In genomic region chr3R:23713901-23714300, dm6 we compare ENCODE assay signal across 1 fruit fly cellular context.
TF ChIP-seq lines count a peak whose summit lies in the region.

No protein-coding gene starts in this region.

TF ChIP-seq in whole organism, embryonic, 481 proteins besides CTCF, POLR2A, EP300 and RAD21 (continued from another document and continues in another):
- TF ChIP-seq Atf6 (GFP tag; IDR thresholded peaks at IDR 0.05; lab: Robert Waterston, UW) = peak; percentile 53; the same call in 1 of the 2 replicates
- peak; percentile 45 for TF ChIP-seq CG7556 (GFP tag; optimal IDR thresholded peaks at IDR 0.05; lab: Kevin White, UChicago)
- no peak for TF ChIP-seq pros (GFP tag; optimal IDR thresholded peaks at IDR 0.05; lab: Kevin White, UChicago)
- TF ChIP-seq CG10366 (GFP tag; IDR thresholded peaks at IDR 0.05; lab: Robert Waterston, UW) = peak; percentile 58
- peak; percentile 45 for TF ChIP-seq fd102C (GFP tag; optimal IDR thresholded peaks at IDR 0.05; lab: Kevin White, UChicago)
- peak; percentile 18 for TF ChIP-seq CG12744 (GFP tag; optimal IDR thresholded peaks at IDR 0.05; lab: Kevin White, UChicago)
- peak; percentile 59; the same call in 1 of the 3 replicates for TF ChIP-seq dysf (GFP tag; IDR thresholded peaks at IDR 0.05; lab: Robert Waterston, UW)
- peak; percentile 12 for TF ChIP-seq CG1647 (GFP tag; optimal IDR thresholded peaks at IDR 0.05; lab: Kevin White, UChicago)
- peak; percentile 50 for TF ChIP-seq CG10462 (GFP tag; optimal IDR thresholded peaks at IDR 0.05; lab: Kevin White, UChicago)
- peak; percentile 36 for TF ChIP-seq ewg (GFP tag; optimal IDR thresholded peaks at IDR 0.05; lab: Kevin White, UChicago)
- TF ChIP-seq prd (optimal IDR thresholded peaks at IDR 0.05; lab: Kevin White, UChicago) = no peak
- TF ChIP-seq prd (GFP tag; IDR thresholded peaks at IDR 0.05; lab: Robert Waterston, UW) = peak; percentile 77
- TF ChIP-seq Vsx1 (GFP tag; optimal IDR thresholded peaks at IDR 0.05; lab: Kevin White, UChicago) = peak; percentile 39
- TF ChIP-seq CG6272 (GFP tag; IDR thresholded peaks at IDR 0.05; lab: Robert Waterston, UW) = no peak
- TF ChIP-seq H15 (GFP tag; IDR thresholded peaks at IDR 0.05; lab: Robert Waterston, UW) = peak; percentile 26; the same call in 1 of the 3 replicates
- no peak for TF ChIP-seq CG7357 (GFP tag; IDR thresholded peaks at IDR 0.05; lab: Robert Waterston, UW)
- TF ChIP-seq hkb (optimal IDR thresholded peaks at IDR 0.05; lab: Kevin White, UChicago) = no peak
- peak; percentile 63 for TF ChIP-seq hkb (GFP tag; IDR thresholded peaks at IDR 0.05; lab: Robert Waterston, UW)
- TF ChIP-seq gsb (GFP tag; IDR thresholded peaks at IDR 0.05; lab: Robert Waterston, UW) = no peak
- peak; percentile 43 for TF ChIP-seq CG16863 (GFP tag; optimal IDR thresholded peaks at IDR 0.05; lab: Kevin White, UChicago)
- peak; percentile 16 for TF ChIP-seq gcm2 (GFP tag; optimal IDR thresholded peaks at IDR 0.05; lab: Kevin White, UChicago)
- TF ChIP-seq usp (GFP tag; optimal IDR thresholded peaks at IDR 0.05; lab: Kevin White, UChicago) = no peak
- TF ChIP-seq sisA (GFP tag; IDR thresholded peaks at IDR 0.05; lab: Robert Waterston, UW) = peak; percentile 62
- TF ChIP-seq Hsf (GFP tag; optimal IDR thresholded peaks at IDR 0.05; lab: Kevin White, UChicago) = peak; percentile 57
- peak; percentile 82 for TF ChIP-seq CG1603 (tag; optimal IDR thresholded peaks at IDR 0.05; lab: Kevin White, UChicago)
- no peak for TF ChIP-seq CG4282 (GFP tag; optimal IDR thresholded peaks at IDR 0.05; lab: Kevin White, UChicago)
- TF ChIP-seq ham (GFP tag; IDR thresholded peaks at IDR 0.05; lab: Robert Waterston, UW) = no peak
- TF ChIP-seq CG3838 (GFP tag; optimal IDR thresholded peaks at IDR 0.05; lab: Kevin White, UChicago) = peak; percentile 26
- peak; percentile 50 for TF ChIP-seq Atf-2 (GFP tag; optimal IDR thresholded peaks at IDR 0.05; lab: Kevin White, UChicago)
- no peak for TF ChIP-seq exex (tag; optimal IDR thresholded peaks at IDR 0.05; lab: Kevin White, UChicago)
- TF ChIP-seq hb (GFP tag; IDR thresholded peaks at IDR 0.05; lab: Robert Waterston, UW; ENCODE audit: partially characterized antibody) = no peak
- TF ChIP-seq CoRest (tag; optimal IDR thresholded peaks at IDR 0.05; lab: Kevin White, UChicago) = peak; percentile 71
- peak; percentile 24; the same call in 1 of the 2 replicates for TF ChIP-seq stc (GFP tag; IDR thresholded peaks at IDR 0.05; lab: Robert Waterston, UW)
- TF ChIP-seq Rfx (GFP tag; IDR thresholded peaks at IDR 0.05; lab: Robert Waterston, UW) = peak; percentile 33; the same call in 1 of the 2 replicates
- TF ChIP-seq CG10431 (GFP tag; optimal IDR thresholded peaks at IDR 0.05; lab: Kevin White, UChicago) = no peak
- TF ChIP-seq Rx (GFP tag; IDR thresholded peaks at IDR 0.05; lab: Robert Waterston, UW) = 0 out of 2 replicates have a peak, but pooled peaks have one; percentile 13
- peak; percentile 14 for TF ChIP-seq scrt (GFP tag; optimal IDR thresholded peaks at IDR 0.05; lab: Kevin White, UChicago)
- no peak for TF ChIP-seq h (optimal IDR thresholded peaks at IDR 0.05; lab: Kevin White, UChicago)
- TF ChIP-seq eve (GFP tag; optimal IDR thresholded peaks at IDR 0.05; lab: Kevin White, UChicago) = peak in 1 of 2 experiments; percentile 64
- peak; percentile 75 for TF ChIP-seq CG12391 (tag; optimal IDR thresholded peaks at IDR 0.05; lab: Kevin White, UChicago)
- peak; percentile 14 for TF ChIP-seq sd (tag; optimal IDR thresholded peaks at IDR 0.05; lab: Kevin White, UChicago)
- peak; percentile 59 for TF ChIP-seq ATbp (GFP tag; optimal IDR thresholded peaks at IDR 0.05; lab: Kevin White, UChicago)
- 0 out of 3 replicates have a peak, but pooled peaks have one; percentile 19 for TF ChIP-seq Aef1 (GFP tag; IDR thresholded peaks at IDR 0.05; lab: Robert Waterston, UW)
- no peak for TF ChIP-seq trh (GFP tag; optimal IDR thresholded peaks at IDR 0.05; lab: Kevin White, UChicago)
- TF ChIP-seq Stat92E (GFP tag; optimal IDR thresholded peaks at IDR 0.05; lab: Kevin White, UChicago) = no peak
- peak; percentile 41 for TF ChIP-seq gcm (GFP tag; optimal IDR thresholded peaks at IDR 0.05; lab: Kevin White, UChicago)
- 0 out of 2 replicates have a peak, but pooled peaks have one; percentile 26 for TF ChIP-seq CG32767 (GFP tag; IDR thresholded peaks at IDR 0.05; lab: Robert Waterston, UW)
- TF ChIP-seq shn (GFP tag; optimal IDR thresholded peaks at IDR 0.05; lab: Kevin White, UChicago) = no peak
- no peak for TF ChIP-seq CG9932 (GFP tag; IDR thresholded peaks at IDR 0.05; lab: Robert Waterston, UW)
- peak; percentile 72 for TF ChIP-seq fd96Cb (tag; optimal IDR thresholded peaks at IDR 0.05; lab: Kevin White, UChicago)
- TF ChIP-seq disco-r (GFP tag; optimal IDR thresholded peaks at IDR 0.05; lab: Kevin White, UChicago) = peak; percentile 0
- TF ChIP-seq CG16815 (GFP tag; optimal IDR thresholded peaks at IDR 0.05; lab: Kevin White, UChicago) = peak; percentile 47
- no peak for TF ChIP-seq CG7745 (tag; optimal IDR thresholded peaks at IDR 0.05; lab: Kevin White, UChicago)
- TF ChIP-seq CG10565 (GFP tag; optimal IDR thresholded peaks at IDR 0.05; lab: Kevin White, UChicago) = no peak
- peak; percentile 9 for TF ChIP-seq CG15011 (GFP tag; optimal IDR thresholded peaks at IDR 0.05; lab: Kevin White, UChicago)
- no peak for TF ChIP-seq vfl (GFP tag; optimal IDR thresholded peaks at IDR 0.05; lab: Kevin White, UChicago)
- no peak for TF ChIP-seq CG14050 (GFP tag; IDR thresholded peaks at IDR 0.05; lab: Robert Waterston, UW)
- TF ChIP-seq CG4707 (GFP tag; optimal IDR thresholded peaks at IDR 0.05; lab: Kevin White, UChicago) = peak; percentile 31
- peak; percentile 39 for TF ChIP-seq CG2120 (GFP tag; optimal IDR thresholded peaks at IDR 0.05; lab: Kevin White, UChicago)
- no peak for TF ChIP-seq Dbx (GFP tag; IDR thresholded peaks at IDR 0.05; lab: Robert Waterston, UW)
- peak; percentile 31 for TF ChIP-seq CG14667 (GFP tag; IDR thresholded peaks at IDR 0.05; lab: Robert Waterston, UW)
- TF ChIP-seq so (GFP tag; IDR thresholded peaks at IDR 0.05; lab: Robert Waterston, UW) = peak; percentile 80; the same call in 2 of the 3 replicates
- no peak for TF ChIP-seq Doc3 (GFP tag; IDR thresholded peaks at IDR 0.05; lab: Robert Waterston, UW; ENCODE audit: partially characterized antibody)
- no peak for TF ChIP-seq bigmax (GFP tag; optimal IDR thresholded peaks at IDR 0.05; lab: Kevin White, UChicago)
- peak; percentile 60 for TF ChIP-seq CG3407 (GFP tag; optimal IDR thresholded peaks at IDR 0.05; lab: Kevin White, UChicago)
- no peak for TF ChIP-seq CG34376 (GFP tag; optimal IDR thresholded peaks at IDR 0.05; lab: Kevin White, UChicago)
- TF ChIP-seq CG14710 (tag; optimal IDR thresholded peaks at IDR 0.05; lab: Kevin White, UChicago) = peak; percentile 68
- TF ChIP-seq toy (GFP tag; IDR thresholded peaks at IDR 0.05; lab: Robert Waterston, UW) = no peak
- 0 out of 2 replicates have a peak, but pooled peaks have one; percentile 18 for TF ChIP-seq CG1024 (GFP tag; IDR thresholded peaks at IDR 0.05; lab: Robert Waterston, UW)
- peak; percentile 65 for TF ChIP-seq Ptx1 (GFP tag; IDR thresholded peaks at IDR 0.05; lab: Robert Waterston, UW)
- peak; percentile 54 for TF ChIP-seq Oaz (GFP tag; IDR thresholded peaks at IDR 0.05; lab: Robert Waterston, UW)
- TF ChIP-seq CG13296 (GFP tag; optimal IDR thresholded peaks at IDR 0.05; lab: Kevin White, UChicago) = peak; percentile 11
- TF ChIP-seq TFAM (GFP tag; optimal IDR thresholded peaks at IDR 0.05; lab: Kevin White, UChicago) = no peak
- no peak for TF ChIP-seq gfzf (GFP tag; optimal IDR thresholded peaks at IDR 0.05; lab: Kevin White, UChicago)
- peak; percentile 78 for TF ChIP-seq az2 (GFP tag; optimal IDR thresholded peaks at IDR 0.05; lab: Kevin White, UChicago)
- TF ChIP-seq CG3065 (GFP tag; optimal IDR thresholded peaks at IDR 0.05; lab: Kevin White, UChicago) = peak; percentile 18
- TF ChIP-seq E2f1 (GFP tag; IDR thresholded peaks at IDR 0.05; lab: Robert Waterston, UW) = peak; percentile 50
- TF ChIP-seq CG17912 (GFP tag; optimal IDR thresholded peaks at IDR 0.05; lab: Kevin White, UChicago) = no peak
- TF ChIP-seq unpg (GFP tag; optimal IDR thresholded peaks at IDR 0.05; lab: Kevin White, UChicago) = peak; percentile 82
- no peak for TF ChIP-seq da (GFP tag; optimal IDR thresholded peaks at IDR 0.05; lab: Kevin White, UChicago)
- 0 out of 2 replicates have a peak, but pooled peaks have one; percentile 21 for TF ChIP-seq gt (GFP tag; IDR thresholded peaks at IDR 0.05; lab: Robert Waterston, UW)
- peak; percentile 26 for TF ChIP-seq btn (GFP tag; optimal IDR thresholded peaks at IDR 0.05; lab: Kevin White, UChicago)
- no peak for TF ChIP-seq CG4328 (GFP tag; optimal IDR thresholded peaks at IDR 0.05; lab: Kevin White, UChicago)
- TF ChIP-seq maf-S (GFP tag; optimal IDR thresholded peaks at IDR 0.05; lab: Kevin White, UChicago) = peak; percentile 45
- peak; percentile 50 for TF ChIP-seq CG2678 (tag; optimal IDR thresholded peaks at IDR 0.05; lab: Kevin White, UChicago)
- no peak for TF ChIP-seq Dip3 (GFP tag; optimal IDR thresholded peaks at IDR 0.05; lab: Kevin White, UChicago)
- TF ChIP-seq Hr3 (GFP tag; optimal IDR thresholded peaks at IDR 0.05; lab: Kevin White, UChicago) = peak; percentile 66
- peak; percentile 1 for TF ChIP-seq Hmr (GFP tag; optimal IDR thresholded peaks at IDR 0.05; lab: Kevin White, UChicago)
- peak; percentile 48 for TF ChIP-seq CG15601 (tag; optimal IDR thresholded peaks at IDR 0.05; lab: Kevin White, UChicago)
- peak; percentile 58; the same call in 1 of the 2 replicates for TF ChIP-seq chm (GFP tag; IDR thresholded peaks at IDR 0.05; lab: Robert Waterston, UW)
- peak; percentile 44 to 66 for TF ChIP-seq Pdp1 (GFP tag; optimal IDR thresholded peaks at IDR 0.05; lab: Kevin White, UChicago)
- no peak for TF ChIP-seq Dip2 (GFP tag; IDR thresholded peaks at IDR 0.05; lab: Robert Waterston, UW)
- peak; percentile 9 for TF ChIP-seq HLH54F (GFP tag; optimal IDR thresholded peaks at IDR 0.05; lab: Kevin White, UChicago)
- TF ChIP-seq Hand (GFP tag; optimal IDR thresholded peaks at IDR 0.05; lab: Kevin White, UChicago) = no peak
- no peak for TF ChIP-seq mirr (GFP tag; optimal IDR thresholded peaks at IDR 0.05; lab: Kevin White, UChicago)
- TF ChIP-seq CG16779 (GFP tag; IDR thresholded peaks at IDR 0.05; lab: Robert Waterston, UW) = no peak
- peak; percentile 7 for TF ChIP-seq fu2 (GFP tag; optimal IDR thresholded peaks at IDR 0.05; lab: Kevin White, UChicago)
- peak; percentile 16 for TF ChIP-seq CG6813 (GFP tag; optimal IDR thresholded peaks at IDR 0.05; lab: Kevin White, UChicago)
- TF ChIP-seq CG4404 (GFP tag; IDR thresholded peaks at IDR 0.05; lab: Robert Waterston, UW) = 0 out of 2 replicates have a peak, but pooled peaks have one; percentile 6
- no peak for TF ChIP-seq Tbp (GFP tag; optimal IDR thresholded peaks at IDR 0.05; lab: Kevin White, UChicago)
- no peak for TF ChIP-seq unc-4 (GFP tag; IDR thresholded peaks at IDR 0.05; lab: Robert Waterston, UW; ENCODE audit: partially characterized antibody)
- peak; percentile 1 for TF ChIP-seq run (tag; optimal IDR thresholded peaks at IDR 0.05; lab: Kevin White, UChicago)
- TF ChIP-seq tio (GFP tag; optimal IDR thresholded peaks at IDR 0.05; lab: Kevin White, UChicago) = peak; percentile 52
- TF ChIP-seq CG3995 (GFP tag; optimal IDR thresholded peaks at IDR 0.05; lab: Kevin White, UChicago) = no peak
- TF ChIP-seq dmrt11E (tag; optimal IDR thresholded peaks at IDR 0.05; lab: Kevin White, UChicago) = peak; percentile 80
- peak; percentile 50 for TF ChIP-seq Bteb2 (GFP tag; optimal IDR thresholded peaks at IDR 0.05; lab: Kevin White, UChicago)
- peak; percentile 34 for TF ChIP-seq CG9817 (tag; optimal IDR thresholded peaks at IDR 0.05; lab: Kevin White, UChicago)
- TF ChIP-seq CG17328 (GFP tag; IDR thresholded peaks at IDR 0.05; lab: Robert Waterston, UW) = peak; percentile 70
- TF ChIP-seq HLHmδ (GFP tag; optimal IDR thresholded peaks at IDR 0.05; lab: Kevin White, UChicago) = no peak
- TF ChIP-seq grn (GFP tag; optimal IDR thresholded peaks at IDR 0.05; lab: Kevin White, UChicago) = no peak
- TF ChIP-seq zen (tag; optimal IDR thresholded peaks at IDR 0.05; lab: Kevin White, UChicago) = peak; percentile 79
- TF ChIP-seq CG13123 (GFP tag; optimal IDR thresholded peaks at IDR 0.05; lab: Kevin White, UChicago) = peak; percentile 34
- no peak for TF ChIP-seq CG12071 (GFP tag; optimal IDR thresholded peaks at IDR 0.05; lab: Kevin White, UChicago)
- no peak for TF ChIP-seq p53 (GFP tag; optimal IDR thresholded peaks at IDR 0.05; lab: Kevin White, UChicago)
- peak; percentile 62 for TF ChIP-seq Max (GFP tag; optimal IDR thresholded peaks at IDR 0.05; lab: Kevin White, UChicago)
- TF ChIP-seq Elba2 (GFP tag; optimal IDR thresholded peaks at IDR 0.05; lab: Kevin White, UChicago) = no peak
- peak; percentile 56 for TF ChIP-seq CG10654 (GFP tag; optimal IDR thresholded peaks at IDR 0.05; lab: Kevin White, UChicago)
- no peak for TF ChIP-seq CG7928 (GFP tag; optimal IDR thresholded peaks at IDR 0.05; lab: Kevin White, UChicago)
- no peak for TF ChIP-seq emc (GFP tag; optimal IDR thresholded peaks at IDR 0.05; lab: Kevin White, UChicago)
- TF ChIP-seq CG10979 (tag; optimal IDR thresholded peaks at IDR 0.05; lab: Kevin White, UChicago) = peak; percentile 67
- TF ChIP-seq CG4360 (GFP tag; IDR thresholded peaks at IDR 0.05; lab: Robert Waterston, UW) = peak; percentile 28; the same call in 1 of the 2 replicates
- peak; percentile 47 for TF ChIP-seq CG17829 (tag; optimal IDR thresholded peaks at IDR 0.05; lab: Kevin White, UChicago)
- TF ChIP-seq CG4424 (GFP tag; optimal IDR thresholded peaks at IDR 0.05; lab: Kevin White, UChicago) = peak; percentile 39
- no peak for TF ChIP-seq tap (tag; optimal IDR thresholded peaks at IDR 0.05; lab: Kevin White, UChicago)
- peak; percentile 39; the same call in 1 of the 2 replicates for TF ChIP-seq E2f2 (GFP tag; IDR thresholded peaks at IDR 0.05; lab: Robert Waterston, UW)
- no peak for TF ChIP-seq CG13894 (tag; optimal IDR thresholded peaks at IDR 0.05; lab: Kevin White, UChicago)
- TF ChIP-seq PHDP (tag; optimal IDR thresholded peaks at IDR 0.05; lab: Kevin White, UChicago) = peak; percentile 72
- peak; percentile 8 for TF ChIP-seq CG17802 (tag; optimal IDR thresholded peaks at IDR 0.05; lab: Kevin White, UChicago)
- peak; percentile 36 for TF ChIP-seq corto (GFP tag; optimal IDR thresholded peaks at IDR 0.05; lab: Kevin White, UChicago)
- no peak for TF ChIP-seq MESR4 (GFP tag; optimal IDR thresholded peaks at IDR 0.05; lab: Kevin White, UChicago)
- no peak for TF ChIP-seq Med (GFP tag; lab: Kevin White, UChicago)
- no peak for TF ChIP-seq CG3163 (GFP tag; optimal IDR thresholded peaks at IDR 0.05; lab: Kevin White, UChicago)
